Worm (Caenorhabditis elegans) whole organism, mixed stage, embryonic: ENCODE results near the gene F20D6.15.

ENCODE experiments used
- elt-1 ChIP-seq: sonication (generic microtip); optimal IDR thresholded peaks from 2 replicates; lab custom pipeline; 2017; ENCODE audit warnings: missing genetic modification characterization, mild to moderate bottlenecking, missing compliant biosample characterization, antibody characterized with exemption, moderate library complexity, borderline replicate concordance; ENCODE audit not compliant: insufficient read depth
- lin-13 ChIP-seq: fragments of 150-350 bp; optimal IDR thresholded peaks from 2 replicates; lab custom pipeline; 2014; ENCODE audit warnings: missing biosample characterization, missing genetic modification characterization
- snpc-4 ChIP-seq: fragments of 150-350 bp; optimal IDR thresholded peaks from 2 replicates; lab custom pipeline; 2014; ENCODE audit warnings: missing biosample characterization, missing genetic modification characterization
- unc-62 ChIP-seq: fragments of 150-350 bp; optimal IDR thresholded peaks from 2 replicates; lab custom pipeline; 2014; ENCODE audit warnings: missing biosample characterization, missing genetic modification reagents, missing genetic modification characterization
- ztf-11 ChIP-seq: fragments of 150-350 bp; optimal IDR thresholded peaks from 2 replicates; lab custom pipeline; 2014; ENCODE audit warnings: missing biosample characterization, missing genetic modification characterization

DNA sequence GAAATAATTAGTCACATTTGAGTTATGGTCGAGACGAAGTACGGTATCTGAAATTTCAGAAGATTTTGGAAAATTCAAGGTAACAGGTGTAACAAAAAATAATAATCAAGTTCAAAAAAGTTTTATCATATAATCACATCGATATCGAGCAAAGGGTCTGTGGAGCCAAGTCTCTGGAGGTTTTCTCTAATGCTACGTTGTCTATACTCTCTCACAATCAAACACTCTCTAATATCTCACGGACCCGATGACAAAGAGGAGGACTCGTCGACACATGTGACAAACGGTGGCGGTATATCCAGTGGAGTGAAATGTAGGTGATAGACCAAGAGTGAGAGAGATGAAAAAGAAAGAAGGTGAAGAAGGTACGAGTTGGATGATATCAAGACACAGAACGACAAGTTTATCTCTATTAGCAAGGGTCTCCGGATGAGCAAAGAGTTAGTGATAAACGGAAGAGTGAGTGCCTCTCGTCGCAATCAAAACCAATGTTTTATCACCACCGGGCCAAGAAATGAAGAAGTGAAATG, 7.7 kb upstream of the F20D6.15 start, which contains the start of gene F20D6.10:
- TF ChIP-seq ztf-11 (tag; lab: Kevin White, UChicago) (no peak), elt-1 (tag; lab: Kevin White, UChicago) (no peak), unc-62 (GFP tag; lab: Kevin White, UChicago) (peak; percentile 77), snpc-4 (tag; lab: Kevin White, UChicago) (no peak), lin-13 (tag; lab: Kevin White, UChicago) (no peak)
